Fruit fly (Drosophila melanogaster): ENCODE results near the gene CG7990.
A peak's percentile ranks its signal among the peaks of the same experiment; 100 is the strongest.

The CG7990 gene

dm6 chrX:19154998-19155397, 46.8 kb downstream of the CG7990 start (continued):
- TF ChIP-seq NK7.1 (GFP tag; optimal IDR thresholded peaks at IDR 0.05) = peak; percentile 83
- TF ChIP-seq Dip2 (GFP tag; IDR thresholded peaks at IDR 0.05) = no peak
- peak; percentile 56; the same call in 1 of the 2 replicates for TF ChIP-seq Atf6 (GFP tag; IDR thresholded peaks at IDR 0.05)
- TF ChIP-seq PHDP (tag; optimal IDR thresholded peaks at IDR 0.05) = peak; percentile 81
- TF ChIP-seq CG32767 (GFP tag; IDR thresholded peaks at IDR 0.05) = peak; percentile 57; the same call in 1 of the 2 replicates
- TF ChIP-seq pan (optimal IDR thresholded peaks at IDR 0.05) = no peak
- TF ChIP-seq pan (GFP tag; optimal IDR thresholded peaks at IDR 0.05 in 1 of 2, IDR thresholded peaks at IDR 0.05 in 1 of 2) = peak in 1 of 2 experiments; percentile 75
- peak; percentile 92 for TF ChIP-seq Optix (GFP tag; IDR thresholded peaks at IDR 0.05)
- peak; percentile 76 for TF ChIP-seq CG12942 (GFP tag; optimal IDR thresholded peaks at IDR 0.05)
- TF ChIP-seq CG32532 (GFP tag; IDR thresholded peaks at IDR 0.05) = peak; percentile 58; the same call in 1 of the 2 replicates
- TF ChIP-seq CG10147 (GFP tag; optimal IDR thresholded peaks at IDR 0.05) = peak; percentile 22
- peak; percentile 29; the same call in 1 of the 2 replicates for TF ChIP-seq seq (GFP tag; IDR thresholded peaks at IDR 0.05)
- TF ChIP-seq GATAe (GFP tag; conservative IDR thresholded peaks at IDR 0.05) = no peak
- peak; percentile 55 for TF ChIP-seq CG11247 (GFP tag; IDR thresholded peaks at IDR 0.05)
- peak; percentile 54; the same call in 1 of the 2 replicates for TF ChIP-seq Gsc (GFP tag; IDR thresholded peaks at IDR 0.05)
- no peak for TF ChIP-seq h (optimal IDR thresholded peaks at IDR 0.05)
- TF ChIP-seq CG6689 (GFP tag; IDR thresholded peaks at IDR 0.05) = peak; percentile 83
- TF ChIP-seq CG8944 (GFP tag; optimal IDR thresholded peaks at IDR 0.05) = peak; percentile 82
- no peak for TF ChIP-seq CG2129 (GFP tag; IDR thresholded peaks at IDR 0.05; ENCODE audit: partially characterized antibody)
- peak; percentile 72 for TF ChIP-seq dati (GFP tag; IDR thresholded peaks at IDR 0.05)
- TF ChIP-seq ci (GFP tag; IDR thresholded peaks at IDR 0.05) = peak; percentile 96
- peak; percentile 93 for TF ChIP-seq gem (tag; optimal IDR thresholded peaks at IDR 0.05)
- TF ChIP-seq CG5180 (GFP tag; optimal IDR thresholded peaks at IDR 0.05) = peak; percentile 59
- peak; percentile 67 for TF ChIP-seq CG17186 (GFP tag; optimal IDR thresholded peaks at IDR 0.05)
- peak; percentile 75 for TF ChIP-seq CG17802 (tag; optimal IDR thresholded peaks at IDR 0.05)
- TF ChIP-seq stc (GFP tag; IDR thresholded peaks at IDR 0.05) = peak; percentile 70
- peak; percentile 93 for TF ChIP-seq CG33557 (GFP tag; optimal IDR thresholded peaks at IDR 0.05)
- TF ChIP-seq CG10543 (GFP tag; optimal IDR thresholded peaks at IDR 0.05) = no peak
- TF ChIP-seq CG1792 (GFP tag; optimal IDR thresholded peaks at IDR 0.05) = peak; percentile 73
- TF ChIP-seq CG7556 (GFP tag; optimal IDR thresholded peaks at IDR 0.05) = peak; percentile 77
- peak; percentile 84 for TF ChIP-seq CG13775 (GFP tag; optimal IDR thresholded peaks at IDR 0.05)
- TF ChIP-seq CG4617 (GFP tag; optimal IDR thresholded peaks at IDR 0.05; ENCODE audit: borderline replicate concordance) = peak; percentile 41
- TF ChIP-seq Vsx1 (GFP tag; optimal IDR thresholded peaks at IDR 0.05) = peak; percentile 45
- TF ChIP-seq gcm2 (GFP tag; optimal IDR thresholded peaks at IDR 0.05) = peak; percentile 34
- peak; percentile 77 for TF ChIP-seq CG13123 (GFP tag; optimal IDR thresholded peaks at IDR 0.05)
- TF ChIP-seq CG43689 (GFP tag; IDR thresholded peaks at IDR 0.05) = no peak
- peak; percentile 72; the same call in 2 of the 3 replicates for TF ChIP-seq ase (GFP tag; IDR thresholded peaks at IDR 0.05)
- TF ChIP-seq Blimp-1 (GFP tag; optimal IDR thresholded peaks at IDR 0.05) = peak; percentile 92
- TF ChIP-seq CG16779 (GFP tag; IDR thresholded peaks at IDR 0.05) = no peak
- TF ChIP-seq CG13424 (tag; optimal IDR thresholded peaks at IDR 0.05) = peak; percentile 86
- peak; percentile 20 for TF ChIP-seq Sry-β (GFP tag; optimal IDR thresholded peaks at IDR 0.05)
- peak; percentile 80 for TF ChIP-seq CG6813 (GFP tag; optimal IDR thresholded peaks at IDR 0.05)
- peak; percentile 56; the same call in 1 of the 2 replicates for TF ChIP-seq CG7372 (GFP tag; IDR thresholded peaks at IDR 0.05)
- peak; percentile 71 for TF ChIP-seq Usf (GFP tag; optimal IDR thresholded peaks at IDR 0.05)
- peak; percentile 75 for TF ChIP-seq CG17568 (GFP tag; optimal IDR thresholded peaks at IDR 0.05)
- TF ChIP-seq MBD-R2 (GFP tag; IDR thresholded peaks at IDR 0.05) = peak; percentile 41; the same call in 1 of the 2 replicates
- TF ChIP-seq CG13624 (GFP tag; optimal IDR thresholded peaks at IDR 0.05) = peak; percentile 85
- TF ChIP-seq vvl (GFP tag; IDR thresholded peaks at IDR 0.05) = peak; percentile 95
- peak; percentile 46 for TF ChIP-seq scrt (GFP tag; optimal IDR thresholded peaks at IDR 0.05)
- no peak for TF ChIP-seq sr (GFP tag; IDR thresholded peaks at IDR 0.05)
- peak; percentile 74; the same call in 3 of the 4 replicates for TF ChIP-seq Gug (GFP tag; IDR thresholded peaks at IDR 0.05)

Measured in whole organism, embryonic.